Worm (Caenorhabditis elegans) whole organism, midembryonic: ENCODE data around the gene F36F12.3.
"Not testable (repeated sequence)": the region's sequence is repeated elsewhere in the genome, so short reads cannot be mapped to it uniquely, and the experiment has no call there.

Experiments
- T22C8.4 ChIP-seq: fragments of 200-800 bp; sonication (Bioruptor generic); IDR thresholded peaks from 2 replicates; pipeline ENCODE4 v1.3.6; 2022; ENCODE audit warnings: missing genetic modification characterization, missing compliant biosample characterization
- cog-1 ChIP-seq: sonication (generic microtip); optimal IDR thresholded peaks from 2 replicates; lab custom pipeline; 2016; ENCODE audit warnings: missing genetic modification characterization, missing compliant biosample characterization
- flt-1 ChIP-seq: fragments of 200-800 bp; sonication (Bioruptor generic); IDR thresholded peaks from 2 replicates; pipeline ENCODE4 v1.3.6; 2022; ENCODE audit warnings: missing genetic modification characterization, missing compliant biosample characterization
- klf-2 ChIP-seq: fragments of 200-800 bp; sonication (Bioruptor generic); conservative IDR thresholded peaks from 2 replicates; pipeline ENCODE4 v1.3.6; 2022; ENCODE audit warnings: missing genetic modification reagents, missing genetic modification characterization, missing compliant biosample characterization
- med-1 ChIP-seq: sonication (generic microtip); optimal IDR thresholded peaks from 2 replicates; lab custom pipeline; 2017; ENCODE audit warnings: missing genetic modification characterization, mild to moderate bottlenecking, missing compliant biosample characterization, antibody characterized with exemption, missing genetic modification reagents; ENCODE audit not compliant: insufficient read depth
- ref-1 ChIP-seq: fragments of 200-800 bp; sonication (Bioruptor generic); conservative IDR thresholded peaks from 2 replicates; pipeline ENCODE4 v1.3.6; 2022; ENCODE audit warnings: missing genetic modification reagents, missing genetic modification characterization, missing compliant biosample characterization
- tab-1 ChIP-seq: fragments of 200-800 bp; sonication (Bioruptor generic); IDR thresholded peaks from 2 replicates; pipeline ENCODE4 v1.3.6; 2022; ENCODE audit warnings: missing genetic modification characterization, missing compliant biosample characterization
- ztf-23 ChIP-seq: fragments of 200-800 bp; sonication (Bioruptor generic); IDR thresholded peaks from 2 replicates; pipeline ENCODE4 v1.3.6; 2022; ENCODE audit warnings: missing genetic modification reagents, missing genetic modification characterization, missing compliant biosample characterization
- ztf-29 ChIP-seq: fragments of 200-800 bp; sonication (Bioruptor generic); IDR thresholded peaks from 2 replicates; pipeline ENCODE4 v1.3.6; 2022; ENCODE audit warnings: missing genetic modification reagents, missing genetic modification characterization, missing compliant biosample characterization

Gene F36F12.3

ce11 chrV:2067419-2067818 lies 18.2 kb upstream of the F36F12.3 start:
- no peak for TF ChIP-seq T22C8.4
- no peak for TF ChIP-seq med-1 (GFP tag; lab: Kevin White, UChicago)
- no peak for TF ChIP-seq ref-1 (GFP tag; lab: Robert Waterston, UW)
- no peak for TF ChIP-seq klf-2 (GFP tag; lab: Robert Waterston, UW)
- no peak for TF ChIP-seq ztf-23 (GFP tag; lab: Robert Waterston, UW)
- no peak for TF ChIP-seq flt-1 (GFP tag; lab: Robert Waterston, UW)
- no peak for TF ChIP-seq ztf-29 (GFP tag; lab: Robert Waterston, UW)

ce11 chrV:2067985-2068499 lies 17.6 kb upstream of the F36F12.3 start, which contains the start of gene lbp-9:
lbp-9 (plus strand) TSS chrV:2068449.
- TF ChIP-seq cog-1 (tag; lab: Kevin White, UChicago), result no peak
- no peak for TF ChIP-seq ztf-23 (GFP tag; lab: Robert Waterston, UW)
- TF ChIP-seq T22C8.4, result no peak
- no peak for TF ChIP-seq ztf-29 (GFP tag; lab: Robert Waterston, UW)
- TF ChIP-seq tab-1 (GFP tag; lab: Robert Waterston, UW), result no peak
- TF ChIP-seq klf-2 (GFP tag; lab: Robert Waterston, UW), result no peak
- TF ChIP-seq med-1 (GFP tag; lab: Kevin White, UChicago), result no peak
- no peak for TF ChIP-seq flt-1 (GFP tag; lab: Robert Waterston, UW)
- TF ChIP-seq ref-1 (GFP tag; lab: Robert Waterston, UW), result no peak

ce11 chrV:2068728-2069443 lies 16.7 kb upstream of the F36F12.3 start:
- no peak for TF ChIP-seq flt-1 (GFP tag; lab: Robert Waterston, UW)
- no peak for TF ChIP-seq tab-1 (GFP tag; lab: Robert Waterston, UW)
- TF ChIP-seq ztf-23 (GFP tag; lab: Robert Waterston, UW), result no peak
- no peak for TF ChIP-seq ztf-29 (GFP tag; lab: Robert Waterston, UW)
- no peak for TF ChIP-seq ref-1 (GFP tag; lab: Robert Waterston, UW)
- no peak for TF ChIP-seq cog-1 (tag; lab: Kevin White, UChicago)
- TF ChIP-seq T22C8.4, result no peak

- no peak for TF ChIP-seq T22C8.4
Observed at ce11 chrV:2072807-2073206, 12.8 kb upstream of the F36F12.3 start, which contains the start of gene Y40B10A.9. Y40B10A.9 (minus strand) TSS chrV:2072907.

ce11 chrV:2076043-2076442 lies 9.6 kb upstream of the F36F12.3 start:
- TF ChIP-seq ztf-23 (GFP tag; lab: Robert Waterston, UW) (peak; percentile 26; the same call in 1 of the 2 replicates), ztf-29 (GFP tag; lab: Robert Waterston, UW) (no peak)

- TF ChIP-seq ztf-23 (GFP tag; lab: Robert Waterston, UW), result no peak
- TF ChIP-seq ztf-29 (GFP tag; lab: Robert Waterston, UW), result no peak
- TF ChIP-seq med-1 (GFP tag; lab: Kevin White, UChicago), result no peak
- TF ChIP-seq tab-1 (GFP tag; lab: Robert Waterston, UW), result no peak
- no peak for TF ChIP-seq cog-1 (tag; lab: Kevin White, UChicago)
- TF ChIP-seq T22C8.4, result no peak
- TF ChIP-seq ref-1 (GFP tag; lab: Robert Waterston, UW), result no peak
- TF ChIP-seq flt-1 (GFP tag; lab: Robert Waterston, UW), result no peak
- no peak for TF ChIP-seq klf-2 (GFP tag; lab: Robert Waterston, UW)
Observed at ce11 chrV:2081269-2081668, 4.3 kb upstream of the F36F12.3 start.

- no peak for TF ChIP-seq T22C8.4
- no peak for TF ChIP-seq flt-1 (GFP tag; lab: Robert Waterston, UW)
- no peak for TF ChIP-seq tab-1 (GFP tag; lab: Robert Waterston, UW)
- TF ChIP-seq ztf-23 (GFP tag; lab: Robert Waterston, UW), result no peak
- no peak for TF ChIP-seq ref-1 (GFP tag; lab: Robert Waterston, UW)
- TF ChIP-seq ztf-29 (GFP tag; lab: Robert Waterston, UW), result no peak
- no peak for TF ChIP-seq klf-2 (GFP tag; lab: Robert Waterston, UW)
Observed at ce11 chrV:2081894-2082293, 3.7 kb upstream of the F36F12.3 start.

ce11 chrV:2083869-2084268 lies 1.7 kb upstream of the F36F12.3 start:
- 0 out of 2 replicates have a peak, but pooled peaks have one; percentile 10 for TF ChIP-seq klf-2 (GFP tag; lab: Robert Waterston, UW)
- no peak for TF ChIP-seq tab-1 (GFP tag; lab: Robert Waterston, UW)

ce11 chrV:2090321-2090720 lies 4.7 kb downstream of the F36F12.3 start, which contains the start of gene ztf-28:
ztf-28 (plus strand) TSS chrV:2090669.
- not testable (repeated sequence) for TF ChIP-seq T22C8.4; ztf-23 (GFP tag; lab: Robert Waterston, UW); cog-1 (tag; lab: Kevin White, UChicago)

ce11 chrV:2095204-2095603 lies 9.6 kb downstream of the F36F12.3 start, which contains the start of gene F36F12.2:
F36F12.2 (minus strand) TSS chrV:2095304.
- TF ChIP-seq cog-1 (tag; lab: Kevin White, UChicago) (no peak), ztf-23 (GFP tag; lab: Robert Waterston, UW) (no peak), flt-1 (GFP tag; lab: Robert Waterston, UW) (no peak), tab-1 (GFP tag; lab: Robert Waterston, UW) (no peak), ref-1 (GFP tag; lab: Robert Waterston, UW) (no peak), T22C8.4 (no peak), med-1 (GFP tag; lab: Kevin White, UChicago) (no peak), klf-2 (GFP tag; lab: Robert Waterston, UW) (no peak), ztf-29 (GFP tag; lab: Robert Waterston, UW) (no peak)
